Fruit fly (Drosophila melanogaster) whole organism, embryonic: ENCODE results near the gene not.

Experiments used
- Atf6 ChIP-seq: fragments of 200-800 bp; sonication (Bioruptor generic); IDR thresholded peaks from 2 replicates; pipeline ENCODE4 v1.3.6; 2022; ENCODE audit warnings: missing biosample characterization, missing genetic modification characterization
- CG10209 ChIP-seq: fragments of 200-800 bp; sonication (Bioruptor generic); optimal IDR thresholded peaks from 3 replicates; lab custom pipeline; 2017; ENCODE audit warnings: missing biosample characterization, mild to moderate bottlenecking, missing genetic modification characterization, missing genetic modification reagents
- CG10431 ChIP-seq: fragments of 200-800 bp; sonication (Bioruptor generic); optimal IDR thresholded peaks from 3 replicates; lab custom pipeline; 2018; ENCODE audit warnings: missing biosample characterization, mild to moderate bottlenecking, missing genetic modification characterization
- CG11504 ChIP-seq: fragments of 200-800 bp; sonication (Bioruptor generic); optimal IDR thresholded peaks from 3 replicates; lab custom pipeline; 2019; ENCODE audit warnings: missing biosample characterization, mild to moderate bottlenecking, missing genetic modification characterization, moderate library complexity
- CG13287 ChIP-seq: fragments of 200-800 bp; sonication (Bioruptor generic); IDR thresholded peaks from 2 replicates; pipeline ENCODE4 v1.3.6; 2022; ENCODE audit warnings: missing biosample characterization, missing genetic modification characterization; ENCODE audit not compliant: partially characterized antibody
- CG13424 ChIP-seq: fragments of 200-800 bp; sonication (Bioruptor generic); optimal IDR thresholded peaks from 2 replicates; lab custom pipeline; 2019; ENCODE audit warnings: missing biosample characterization, mild to moderate bottlenecking, missing genetic modification characterization, moderate library complexity
- CG15479 ChIP-seq: fragments of 200-800 bp; sonication (Bioruptor generic); optimal IDR thresholded peaks from 3 replicates; lab custom pipeline; 2019; ENCODE audit warnings: missing biosample characterization, mild to moderate bottlenecking, missing genetic modification characterization, moderate library complexity
- CG18262 ChIP-seq: fragments of 200-800 bp; optimal IDR thresholded peaks from 3 replicates; lab custom pipeline; 2019; ENCODE audit warnings: missing biosample characterization, mild to moderate bottlenecking, missing genetic modification characterization, moderate library complexity
- CG2120 ChIP-seq: fragments of 200-800 bp; sonication (Bioruptor generic); optimal IDR thresholded peaks from 3 replicates; lab custom pipeline; 2016; ENCODE audit warnings: missing biosample characterization, missing genetic modification characterization
- CG2199 ChIP-seq: fragments of 200-800 bp; sonication (Bioruptor generic); IDR thresholded peaks from 3 replicates; pipeline ENCODE4 v1.3.6; 2022; ENCODE audit warnings: missing biosample characterization, missing genetic modification characterization
- CG3847 ChIP-seq: fragments of 200-800 bp; sonication (Bioruptor generic); IDR thresholded peaks from 2 replicates; pipeline ENCODE4 v1.3.6; 2022; ENCODE audit warnings: missing biosample characterization, missing genetic modification characterization
- CG42726 ChIP-seq: fragments of 200-800 bp; sonication (Bioruptor generic); IDR thresholded peaks from 2 replicates; pipeline ENCODE4 v1.3.6; 2022; ENCODE audit warnings: missing biosample characterization, missing genetic modification characterization; ENCODE audit not compliant: partially characterized antibody
- CG4360 ChIP-seq: fragments of 200-800 bp; sonication (Bioruptor generic); IDR thresholded peaks from 2 replicates; pipeline ENCODE4 v1.3.6; 2022; ENCODE audit warnings: missing biosample characterization, missing genetic modification characterization
- CG7745 ChIP-seq: fragments of 200-800 bp; sonication (Bioruptor generic); optimal IDR thresholded peaks from 2 replicates; lab custom pipeline; 2018; ENCODE audit warnings: missing biosample characterization, mild to moderate bottlenecking, missing genetic modification characterization, moderate library complexity
- CG9797 ChIP-seq: fragments of 200-800 bp; sonication (Bioruptor generic); optimal IDR thresholded peaks from 3 replicates; lab custom pipeline; 2018; ENCODE audit warnings: missing biosample characterization, mild to moderate bottlenecking, missing genetic modification characterization
- CG9817 ChIP-seq: fragments of 200-800 bp; sonication (Bioruptor generic); optimal IDR thresholded peaks from 2 replicates; lab custom pipeline; 2018; ENCODE audit warnings: missing biosample characterization, mild to moderate bottlenecking, missing genetic modification characterization, moderate library complexity
- CTCF ChIP-seq: fragments of 200-800 bp; sonication (Bioruptor generic); optimal IDR thresholded peaks from 2 replicates; lab custom pipeline; 2017; ENCODE audit warnings: missing biosample characterization, mild to moderate bottlenecking, missing genetic modification characterization, moderate library complexity
- CrebB ChIP-seq: fragments of 200-800 bp; sonication (Bioruptor generic); optimal IDR thresholded peaks from 3 replicates; lab custom pipeline; 2018; ENCODE audit warnings: missing biosample characterization, mild to moderate bottlenecking, missing genetic modification characterization
- Dp ChIP-seq: fragments of 200-800 bp; sonication (Bioruptor generic); optimal IDR thresholded peaks from 2 replicates; lab custom pipeline; 2018; ENCODE audit warnings: missing biosample characterization, mild to moderate bottlenecking, missing genetic modification characterization, moderate library complexity
- ERR ChIP-seq: fragments of 200-800 bp; sonication (Bioruptor generic); optimal IDR thresholded peaks from 2 replicates; lab custom pipeline; 2016; ENCODE audit warnings: missing biosample characterization, missing genetic modification characterization
- Eip74EF ChIP-seq, 2 experiments: fragments of 200-800 bp in 1 of 2; fragments of >200 bp in 1 of 2; sonication (Bioruptor generic) in 1 of 2; optimal IDR thresholded peaks; 2 replicates each; lab custom pipeline; 2017 to 2019; ENCODE audit warnings: missing biosample characterization in 2 of 2, missing genetic modification characterization in 2 of 2, mild to moderate bottlenecking in 1 of 2, moderate library complexity in 1 of 2
- GATAe ChIP-seq: fragments of 200-800 bp; sonication (Bioruptor generic); conservative IDR thresholded peaks from 2 replicates; pipeline ENCODE4 v1.3.6; 2022; ENCODE audit warnings: missing biosample characterization, missing genetic modification characterization
- HmgD ChIP-seq: fragments of 200-800 bp; sonication (Bioruptor generic); optimal IDR thresholded peaks from 3 replicates; lab custom pipeline; 2016; ENCODE audit warnings: missing biosample characterization, missing genetic modification characterization
- Hr78 ChIP-seq, 2 experiments: fragments of 200-800 bp in 1 of 2; fragments of >200 bp in 1 of 2; sonication (Bioruptor generic) in 1 of 2; optimal IDR thresholded peaks; 2 replicates each; lab custom pipeline; 2017 to 2019; ENCODE audit warnings: missing biosample characterization in 2 of 2, missing genetic modification characterization in 2 of 2, mild to moderate bottlenecking in 1 of 2, moderate library complexity in 1 of 2
- Jarid2 ChIP-seq: fragments of 200-800 bp; sonication (Bioruptor generic); optimal IDR thresholded peaks from 3 replicates; lab custom pipeline; 2017; ENCODE audit warnings: mild to moderate bottlenecking, missing biosample characterization, missing genetic modification reagents, missing genetic modification characterization
- MBD-R2 ChIP-seq: fragments of 200-800 bp; sonication (Bioruptor generic); IDR thresholded peaks from 2 replicates; pipeline ENCODE4 v1.3.6; 2022; ENCODE audit warnings: missing biosample characterization, missing genetic modification characterization
- Myb ChIP-seq: fragments of 200-800 bp; sonication (Bioruptor generic); optimal IDR thresholded peaks from 2 replicates; lab custom pipeline; 2016; ENCODE audit warnings: missing biosample characterization, missing genetic modification characterization
- Opbp ChIP-seq: fragments of 200-800 bp; sonication (Bioruptor generic); IDR thresholded peaks from 3 replicates; pipeline ENCODE4 v1.3.6; 2022; ENCODE audit warnings: missing biosample characterization, missing genetic modification characterization; ENCODE audit not compliant: partially characterized antibody
- Rfx ChIP-seq: fragments of 200-800 bp; sonication (Bioruptor generic); IDR thresholded peaks from 2 replicates; pipeline ENCODE4 v1.3.6; 2022; ENCODE audit warnings: missing biosample characterization, missing genetic modification characterization
- Rx ChIP-seq: fragments of 200-800 bp; sonication (Bioruptor generic); IDR thresholded peaks from 2 replicates; pipeline ENCODE4 v1.3.6; 2022; ENCODE audit warnings: missing biosample characterization, missing genetic modification characterization
- Sin3A ChIP-seq: fragments of >200 bp; optimal IDR thresholded peaks from 2 replicates; lab custom pipeline; 2018
- Sry-δ ChIP-seq: fragments of 200-800 bp; sonication (Bioruptor generic); optimal IDR thresholded peaks from 2 replicates; lab custom pipeline; 2016; ENCODE audit warnings: missing biosample characterization, missing genetic modification characterization
- Tbp ChIP-seq: fragments of >200 bp; optimal IDR thresholded peaks from 2 replicates; lab custom pipeline; 2018; ENCODE audit warnings: missing biosample characterization, missing genetic modification characterization
- Usf ChIP-seq: fragments of 200-800 bp; sonication (Bioruptor generic); optimal IDR thresholded peaks from 2 replicates; lab custom pipeline; 2017; ENCODE audit warnings: missing genotype, missing biosample characterization, missing genetic modification characterization
- amos ChIP-seq: fragments of 200-800 bp; sonication (Bioruptor generic); IDR thresholded peaks from 2 replicates; pipeline ENCODE4 v1.3.6; 2022; ENCODE audit warnings: missing biosample characterization, missing genetic modification characterization; ENCODE audit not compliant: partially characterized antibody
- aop ChIP-seq: fragments of 200-800 bp; sonication (Bioruptor generic); IDR thresholded peaks from 2 replicates; pipeline ENCODE4 v1.3.6; 2022; ENCODE audit warnings: missing biosample characterization, missing genetic modification characterization
- dimm ChIP-seq: fragments of 200-800 bp; sonication (Bioruptor generic); IDR thresholded peaks from 2 replicates; pipeline ENCODE4 v1.3.6; 2022; ENCODE audit warnings: missing biosample characterization, missing genetic modification characterization
- fd64A ChIP-seq: fragments of 200-800 bp; sonication (Bioruptor generic); optimal IDR thresholded peaks from 3 replicates; lab custom pipeline; 2018; ENCODE audit warnings: missing biosample characterization, mild to moderate bottlenecking, missing genetic modification characterization
- fu2 ChIP-seq: fragments of 200-800 bp; sonication (Bioruptor generic); optimal IDR thresholded peaks from 2 replicates; lab custom pipeline; 2016; ENCODE audit warnings: missing biosample characterization, missing genetic modification characterization
- gsb-n ChIP-seq: fragments of 200-800 bp; sonication (Bioruptor generic); optimal IDR thresholded peaks from 3 replicates; lab custom pipeline; 2018; ENCODE audit warnings: missing biosample characterization, mild to moderate bottlenecking, missing genetic modification characterization
- hbn ChIP-seq: fragments of 200-800 bp; sonication (Bioruptor generic); IDR thresholded peaks from 2 replicates; pipeline ENCODE4 v1.3.6; 2022; ENCODE audit warnings: missing biosample characterization, missing genetic modification characterization; ENCODE audit not compliant: partially characterized antibody
- nau ChIP-seq: fragments of 200-800 bp; sonication (Bioruptor generic); optimal IDR thresholded peaks from 3 replicates; lab custom pipeline; 2017; ENCODE audit warnings: missing biosample characterization, mild to moderate bottlenecking, missing genetic modification characterization, missing genetic modification reagents
- nmo ChIP-seq: fragments of 200-800 bp; sonication (Bioruptor generic); optimal IDR thresholded peaks from 2 replicates; lab custom pipeline; 2018; ENCODE audit warnings: missing biosample characterization, mild to moderate bottlenecking, missing genetic modification characterization, moderate library complexity
- p53 ChIP-seq: fragments of 200-800 bp; sonication (Bioruptor generic); optimal IDR thresholded peaks from 2 replicates; lab custom pipeline; 2016; ENCODE audit warnings: missing biosample characterization, missing genetic modification characterization
- pros ChIP-seq: fragments of 200-800 bp; sonication (Bioruptor generic); optimal IDR thresholded peaks from 3 replicates; lab custom pipeline; 2019; ENCODE audit warnings: missing biosample characterization, mild to moderate bottlenecking, missing genetic modification characterization, moderate library complexity
- pzg ChIP-seq: fragments of 200-800 bp; sonication (Bioruptor generic); optimal IDR thresholded peaks from 3 replicates; lab custom pipeline; 2018; ENCODE audit warnings: missing biosample characterization, mild to moderate bottlenecking, missing genetic modification characterization, moderate library complexity
- row ChIP-seq: fragments of 200-800 bp; sonication (Bioruptor generic); IDR thresholded peaks from 3 replicates; pipeline ENCODE4 v1.3.6; 2022; ENCODE audit warnings: missing biosample characterization, missing genetic modification characterization
- sqz ChIP-seq: fragments of 200-800 bp; sonication (Bioruptor generic); optimal IDR thresholded peaks from 3 replicates; lab custom pipeline; 2018; ENCODE audit warnings: missing biosample characterization, mild to moderate bottlenecking, missing genetic modification characterization
- stwl ChIP-seq: fragments of 200-800 bp; sonication (Bioruptor generic); optimal IDR thresholded peaks from 3 replicates; lab custom pipeline; 2018; ENCODE audit warnings: missing biosample characterization, mild to moderate bottlenecking, missing genetic modification characterization, moderate library complexity
- unpg ChIP-seq: fragments of 200-800 bp; sonication (Bioruptor generic); optimal IDR thresholded peaks from 3 replicates; lab custom pipeline; 2018; ENCODE audit warnings: missing biosample characterization, mild to moderate bottlenecking, missing genetic modification characterization, moderate library complexity

The not gene

dm6 chr3L:18667115-18667514 is 45.2 kb upstream of the not start, which contains the start of gene CG42495 (continued):
- TF ChIP-seq CG2120 (GFP tag; lab: Kevin White, UChicago) = no peak
- TF ChIP-seq stwl (tag; lab: Kevin White, UChicago) = peak; percentile 74
- TF ChIP-seq pzg = peak; percentile 78
- TF ChIP-seq CG11504 (tag; lab: Kevin White, UChicago) = peak; percentile 85
- TF ChIP-seq Tbp = no peak
- peak; percentile 24 for TF ChIP-seq Sry-δ (GFP tag; lab: Kevin White, UChicago)
- 0 out of 2 replicates have a peak, but pooled peaks have one; percentile 44 for TF ChIP-seq Rfx (GFP tag; lab: Robert Waterston, UW)
- TF ChIP-seq amos (GFP tag; lab: Robert Waterston, UW) = peak; percentile 21; the same call in 1 of the 2 replicates
- no peak for TF ChIP-seq nmo (GFP tag; lab: Kevin White, UChicago)
- no peak for TF ChIP-seq Rx
- no peak for TF ChIP-seq hbn (GFP tag; lab: Robert Waterston, UW)
- TF ChIP-seq CG7745 (tag; lab: Kevin White, UChicago) = no peak
- TF ChIP-seq fu2 (GFP tag; lab: Kevin White, UChicago) = no peak
- peak; percentile 27; the same call in 1 of the 2 replicates for TF ChIP-seq Atf6
- TF ChIP-seq Jarid2 = no peak
- no peak for TF ChIP-seq gsb-n (tag; lab: Kevin White, UChicago)
- no peak for TF ChIP-seq dimm (GFP tag; lab: Robert Waterston, UW)
- no peak for TF ChIP-seq ERR (GFP tag; lab: Kevin White, UChicago)
- TF ChIP-seq CrebB (tag; lab: Kevin White, UChicago) = peak; percentile 8
- TF ChIP-seq fd64A (GFP tag; lab: Kevin White, UChicago) = no peak
- no peak for TF ChIP-seq p53 (GFP tag; lab: Kevin White, UChicago)
- peak; percentile 41 for TF ChIP-seq Myb
- TF ChIP-seq CG18262 = no peak
- peak; percentile 7 for TF ChIP-seq CG9797 (GFP tag; lab: Kevin White, UChicago)
- TF ChIP-seq nau (GFP tag; lab: Kevin White, UChicago) = no peak
- TF ChIP-seq Sin3A (lab: Kevin White, UChicago) = no peak
- no peak for TF ChIP-seq sqz
- TF ChIP-seq HmgD (GFP tag; lab: Kevin White, UChicago) = peak; percentile 16
- TF ChIP-seq CG10209 (GFP tag; lab: Kevin White, UChicago) = no peak
- TF ChIP-seq CG13424 (tag; lab: Kevin White, UChicago) = no peak
- no peak for TF ChIP-seq CG9817
- no peak for TF ChIP-seq Eip74EF (GFP tag; optimal IDR thresholded peaks at IDR 0.05; lab: Kevin White, UChicago)
- no peak for TF ChIP-seq CG10431 (GFP tag; lab: Kevin White, UChicago)
- 0 out of 3 replicates have a peak, but pooled peaks have one; percentile 12 for TF ChIP-seq CG2199 (GFP tag; lab: Robert Waterston, UW)
- TF ChIP-seq MBD-R2 (GFP tag; lab: Robert Waterston, UW) = peak; percentile 94
- peak; percentile 46; the same call in 2 of the 3 replicates for TF ChIP-seq Opbp (GFP tag; lab: Robert Waterston, UW)
- TF ChIP-seq unpg (GFP tag; lab: Kevin White, UChicago) = no peak
- no peak for TF ChIP-seq row (GFP tag; lab: Robert Waterston, UW)
- no peak for TF ChIP-seq CG15479
- TF ChIP-seq CG3847 (GFP tag; lab: Robert Waterston, UW) = peak; percentile 36; the same call in 1 of the 2 replicates
- peak; percentile 97 for TF ChIP-seq CTCF
- TF ChIP-seq pros = no peak
- no peak for TF ChIP-seq Hr78 (GFP tag; optimal IDR thresholded peaks at IDR 0.05; lab: Kevin White, UChicago)
- peak; percentile 24; the same call in 1 of the 2 replicates for TF ChIP-seq CG42726
- TF ChIP-seq CG4360 (GFP tag; lab: Robert Waterston, UW) = no peak
- peak; percentile 47; the same call in 1 of the 2 replicates for TF ChIP-seq CG13287 (GFP tag; lab: Robert Waterston, UW)
- peak; percentile 99 for TF ChIP-seq Dp (GFP tag; lab: Kevin White, UChicago)
- TF ChIP-seq Usf (GFP tag; lab: Kevin White, UChicago) = no peak
- TF ChIP-seq GATAe (GFP tag; lab: Robert Waterston, UW) = no peak
- no peak for TF ChIP-seq aop
